Worm (Caenorhabditis elegans): ENCODE results near the gene col-160.

Gene col-160

DNA sequence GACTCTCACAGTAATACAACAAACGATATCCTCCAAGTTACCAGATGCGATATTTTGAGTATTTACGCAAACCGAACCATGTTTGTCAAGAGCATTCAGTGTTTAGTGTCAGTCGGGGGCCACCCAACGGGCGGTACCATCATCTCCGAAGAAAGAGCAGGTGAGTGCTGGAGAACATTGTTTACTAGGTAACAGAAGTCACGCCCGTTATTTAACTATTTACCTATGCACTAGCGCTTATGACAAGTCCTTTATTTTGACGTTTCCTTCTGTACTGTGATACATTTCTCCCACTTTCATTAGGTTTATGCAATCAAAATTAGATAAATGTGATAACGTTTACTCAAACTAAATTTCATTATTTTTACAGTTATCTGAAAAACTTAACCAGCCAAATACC is 7.6 kb upstream of the col-160 start, which contains the start of gene F57B1.6:
F57B1.6 (plus strand) TSS at position 79 of the 400 bp plus-strand sequence.
- TF ChIP-seq nhr-237 (tag; optimal IDR thresholded peaks at IDR 0.05), result no peak
- no peak for TF ChIP-seq lsy-12 (tag; optimal IDR thresholded peaks at IDR 0.05)
- no peak for TF ChIP-seq aly-2 (tag; optimal IDR thresholded peaks at IDR 0.05)
- no peak for TF ChIP-seq ztf-11 (tag; optimal IDR thresholded peaks at IDR 0.05)
- no peak for TF ChIP-seq ceh-28 (tag; optimal IDR thresholded peaks at IDR 0.05)
- TF ChIP-seq fkh-10 (GFP tag; optimal IDR thresholded peaks at IDR 0.05), result no peak

DNA sequence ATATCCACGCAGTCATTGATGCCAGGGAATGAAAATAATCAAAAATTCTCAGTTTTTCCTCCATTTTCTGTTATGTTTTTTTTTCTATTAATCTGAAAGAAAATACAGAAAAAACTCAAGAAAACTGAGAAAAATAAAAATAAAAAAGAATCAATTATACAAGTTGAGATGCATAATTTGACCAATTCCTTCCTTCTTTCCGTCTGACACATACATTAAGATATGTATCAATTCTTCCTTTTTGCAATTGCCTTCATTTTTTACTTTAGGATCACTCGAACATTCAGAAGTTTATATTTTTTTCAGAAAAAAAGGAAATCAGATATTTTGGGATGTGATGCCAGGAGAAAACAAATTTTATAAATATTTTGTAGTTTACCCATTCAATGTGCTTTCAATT is 5.4 kb upstream of the col-160 start, which contains the start of gene F57B1.5:
F57B1.5 (plus strand) TSS at position 301 of the 400 bp plus-strand sequence.
- TF ChIP-seq elt-2 (tag; optimal IDR thresholded peaks at IDR 0.05) (no peak), elt-3 (tag; optimal IDR thresholded peaks at IDR 0.05) (no peak), lin-15B (tag; optimal IDR thresholded peaks at IDR 0.05) (no peak), eor-1 (tag; optimal IDR thresholded peaks at IDR 0.05) (no peak)

DNA sequence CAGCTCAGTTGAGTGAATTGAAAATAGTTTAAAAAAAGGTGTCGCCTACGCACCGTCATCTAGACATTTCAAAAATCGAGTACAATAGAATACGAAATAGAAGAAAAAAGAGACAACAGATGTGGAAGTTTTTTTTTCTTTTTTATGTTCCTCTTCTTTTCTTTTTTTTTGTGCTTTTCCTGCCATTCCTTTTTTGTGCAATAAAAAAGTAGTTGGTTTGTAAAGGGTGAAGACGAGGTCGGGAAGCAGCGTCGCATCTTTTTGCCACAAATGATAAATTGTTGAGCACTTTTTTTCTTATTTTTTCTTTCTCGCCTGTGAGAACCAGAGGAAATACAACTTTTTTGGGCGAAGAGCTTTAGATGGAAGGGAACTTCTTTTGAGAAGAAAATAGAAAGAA is 4.5 kb upstream of the col-160 start:
- no peak for TF ChIP-seq nhr-25 (tag; optimal IDR thresholded peaks at IDR 0.05)
- no peak for TF ChIP-seq pqm-1 (tag; optimal IDR thresholded peaks at IDR 0.05)
- no peak for TF ChIP-seq skn-1 (tag; optimal IDR thresholded peaks at IDR 0.05)
- no peak for TF ChIP-seq snpc-4 (tag; optimal IDR thresholded peaks at IDR 0.05)
- no peak for TF ChIP-seq unc-62 (GFP tag; optimal IDR thresholded peaks at IDR 0.05)
- peak; percentile 8 for TF ChIP-seq nfya-1 (tag; optimal IDR thresholded peaks at IDR 0.05; ENCODE audit: insufficient read depth)
- peak; percentile 10 for TF ChIP-seq fkh-10 (GFP tag; optimal IDR thresholded peaks at IDR 0.05)
- TF ChIP-seq lin-39 (tag; optimal IDR thresholded peaks at IDR 0.05), result peak; percentile 32

DNA sequence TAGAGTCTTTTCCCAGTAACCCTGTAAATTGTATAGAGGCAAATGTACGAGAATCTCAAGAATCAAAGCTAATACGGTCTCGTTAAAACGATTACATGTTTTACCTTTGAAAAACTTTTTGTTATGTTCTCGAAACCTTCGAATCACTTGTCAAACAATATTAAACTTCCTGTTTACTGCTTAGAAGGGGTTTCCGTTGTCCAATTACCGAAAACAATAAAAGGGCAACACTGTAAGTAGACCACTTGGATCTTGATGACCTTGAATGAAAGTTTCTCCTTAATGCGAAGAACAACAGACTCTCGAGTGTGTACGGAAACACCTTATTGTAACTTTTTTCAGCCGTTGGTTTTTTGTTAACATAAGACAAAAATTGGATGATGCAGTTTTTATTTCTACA is 1.4 kb downstream of the col-160 start:
- no peak for TF ChIP-seq ztf-4 (tag; optimal IDR thresholded peaks at IDR 0.05)
- peak; percentile 50 for TF ChIP-seq nhr-76 (tag; optimal IDR thresholded peaks at IDR 0.05)
- no peak for TF ChIP-seq fkh-2 (tag; optimal IDR thresholded peaks at IDR 0.05)
- no peak for TF ChIP-seq unc-62 (GFP tag; optimal IDR thresholded peaks at IDR 0.05)
- no peak for TF ChIP-seq unc-39 (tag; optimal IDR thresholded peaks at IDR 0.05)
- peak; percentile 38 for TF ChIP-seq nhr-23 (tag; optimal IDR thresholded peaks at IDR 0.05)
- no peak for TF ChIP-seq skn-1 (tag; optimal IDR thresholded peaks at IDR 0.05)
- TF ChIP-seq eor-1 (tag; optimal IDR thresholded peaks at IDR 0.05), result no peak
- TF ChIP-seq sea-2 (GFP tag; optimal IDR thresholded peaks at IDR 0.05), result no peak
- TF ChIP-seq nhr-11 (tag; optimal IDR thresholded peaks at IDR 0.05), result no peak
- TF ChIP-seq nfya-1 (tag; optimal IDR thresholded peaks at IDR 0.05; ENCODE audit: insufficient read depth), result no peak
- TF ChIP-seq nhr-25 (tag; optimal IDR thresholded peaks at IDR 0.05), result peak; percentile 77
- no peak for TF ChIP-seq ceh-82 (tag; optimal IDR thresholded peaks at IDR 0.05)
- no peak for TF ChIP-seq hmg-11 (tag; optimal IDR thresholded peaks at IDR 0.05)
- TF ChIP-seq nhr-43 (tag; optimal IDR thresholded peaks at IDR 0.05; ENCODE audit: poor library complexity, severe bottlenecking), result peak; percentile 12
- no peak for TF ChIP-seq pha-4 (tag; optimal IDR thresholded peaks at IDR 0.05)
- TF ChIP-seq jun-1 (tag; optimal IDR thresholded peaks at IDR 0.05), result no peak

DNA sequence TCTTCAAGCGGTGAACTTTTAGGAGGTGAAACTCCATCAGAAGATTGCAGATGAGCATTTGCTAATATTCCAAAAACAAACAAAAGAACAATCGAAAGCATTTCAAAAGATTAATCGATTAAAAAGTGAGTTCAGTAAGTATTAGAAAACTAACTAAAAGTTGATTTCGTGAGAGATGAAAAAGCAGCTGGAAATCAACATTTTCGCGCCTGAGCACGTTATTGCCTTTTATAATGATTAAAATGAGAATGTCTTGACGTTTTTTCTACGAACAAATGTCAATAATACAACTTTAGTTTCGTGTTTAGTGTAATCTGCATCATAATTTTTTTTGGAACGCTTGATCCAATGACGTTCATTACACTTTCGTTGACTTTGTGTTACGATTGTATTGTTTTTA is 4.2 kb downstream of the col-160 start, which contains the start of gene F57B1.9:
F57B1.9 (minus strand) TSS at position 101 of the 400 bp plus-strand sequence.
- TF ChIP-seq ceh-16 (tag; optimal IDR thresholded peaks at IDR 0.05) (no peak), elt-1 (tag; optimal IDR thresholded peaks at IDR 0.05) (no peak), lin-39 (tag; optimal IDR thresholded peaks at IDR 0.05) (no peak), ztf-11 (tag; optimal IDR thresholded peaks at IDR 0.05) (no peak), lsy-12 (tag; optimal IDR thresholded peaks at IDR 0.05) (no peak), fkh-2 (tag; optimal IDR thresholded peaks at IDR 0.05) (no peak), pha-4 (tag; optimal IDR thresholded peaks at IDR 0.05) (no peak), hmg-11 (tag; optimal IDR thresholded peaks at IDR 0.05) (no peak), daf-12 (tag; optimal IDR thresholded peaks at IDR 0.05) (no peak)

DNA sequence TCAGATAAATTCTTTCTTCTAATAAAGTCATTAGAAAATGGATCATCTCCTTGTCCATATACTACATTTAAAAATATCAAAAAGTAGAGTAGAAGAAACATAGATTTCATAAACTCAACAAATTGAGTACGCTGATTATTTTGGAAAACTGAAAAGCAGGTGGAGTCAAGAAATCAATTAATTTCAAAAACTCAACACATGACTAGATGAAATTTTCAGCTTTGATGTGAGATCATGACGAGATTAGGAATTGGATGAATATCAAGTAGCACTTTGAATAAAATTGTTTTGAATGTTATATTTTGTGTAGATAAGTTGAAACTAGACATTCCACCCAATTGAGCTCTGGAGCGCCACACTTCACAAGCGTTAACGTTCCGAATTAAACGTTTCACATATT is 6.4 kb downstream of the col-160 start, which contains the start of gene F57B1.1:
F57B1.1 (minus strand) TSS at position 101 of the 400 bp plus-strand sequence.
- TF ChIP-seq zag-1 (tag; optimal IDR thresholded peaks at IDR 0.05), result no peak
- TF ChIP-seq jun-1 (tag; optimal IDR thresholded peaks at IDR 0.05), result no peak
- TF ChIP-seq nhr-23 (tag; optimal IDR thresholded peaks at IDR 0.05), result no peak
- TF ChIP-seq daf-12 (tag; optimal IDR thresholded peaks at IDR 0.05), result no peak
- no peak for TF ChIP-seq lsy-12 (tag; optimal IDR thresholded peaks at IDR 0.05)
- no peak for TF ChIP-seq lin-39 (tag; optimal IDR thresholded peaks at IDR 0.05)
- no peak for TF ChIP-seq ama-1 (optimal IDR thresholded peaks at IDR 0.05)
- TF ChIP-seq fos-1 (tag; optimal IDR thresholded peaks at IDR 0.05), result no peak
- no peak for TF ChIP-seq nhr-67 (tag; optimal IDR thresholded peaks at IDR 0.05)
- TF ChIP-seq nhr-28 (tag; optimal IDR thresholded peaks at IDR 0.05), result no peak
- no peak for TF ChIP-seq egl-27 (tag; optimal IDR thresholded peaks at IDR 0.05)
- TF ChIP-seq ztf-4 (tag; optimal IDR thresholded peaks at IDR 0.05), result no peak
- no peak for TF ChIP-seq egl-5 (tag; optimal IDR thresholded peaks at IDR 0.05)
- no peak for TF ChIP-seq unc-62 (GFP tag; optimal IDR thresholded peaks at IDR 0.05)
- TF ChIP-seq pqm-1 (tag; optimal IDR thresholded peaks at IDR 0.05), result no peak
- no peak for TF ChIP-seq elt-2 (tag; optimal IDR thresholded peaks at IDR 0.05)
- TF ChIP-seq nhr-77 (tag; optimal IDR thresholded peaks at IDR 0.05), result no peak
- TF ChIP-seq aly-2 (tag; optimal IDR thresholded peaks at IDR 0.05), result no peak
